Fruit fly (Drosophila melanogaster): ENCODE data around the gene ppk19.

Gene ppk19

dm6 chr3R:29692009-29692641 is 19.9 kb downstream of the ppk19 start, which contains the start of gene dmrt99B:
dmrt99B (plus strand) TSS chr3R:29692591.
- TF ChIP-seq Asciz (GFP tag; optimal IDR thresholded peaks at IDR 0.05), result no peak
- TF ChIP-seq Vsx1 (GFP tag; optimal IDR thresholded peaks at IDR 0.05), result no peak
- no peak for TF ChIP-seq crp (GFP tag; optimal IDR thresholded peaks at IDR 0.05)
- no peak for TF ChIP-seq Hmx (GFP tag; optimal IDR thresholded peaks at IDR 0.05)
- TF ChIP-seq Hr78 (GFP tag; optimal IDR thresholded peaks at IDR 0.05), result no peak
- peak; percentile 91 for TF ChIP-seq Adf1 (GFP tag; IDR thresholded peaks at IDR 0.05)
- peak; percentile 38; the same call in 1 of the 4 replicates for TF ChIP-seq Dll (GFP tag; IDR thresholded peaks at IDR 0.05; ENCODE audit: partially characterized antibody)
- TF ChIP-seq Deaf1 (tag; optimal IDR thresholded peaks at IDR 0.05), result peak; percentile 10
- no peak for TF ChIP-seq Usf (GFP tag; optimal IDR thresholded peaks at IDR 0.05)
- TF ChIP-seq CG15479 (GFP tag; optimal IDR thresholded peaks at IDR 0.05), result peak; percentile 10
- TF ChIP-seq seq (GFP tag; IDR thresholded peaks at IDR 0.05), result peak; percentile 84; the same call in 1 of the 2 replicates
- TF ChIP-seq gsb-n (tag; optimal IDR thresholded peaks at IDR 0.05), result no peak
- peak; percentile 74 for TF ChIP-seq CG7372 (GFP tag; IDR thresholded peaks at IDR 0.05)
- TF ChIP-seq CG16863 (GFP tag; optimal IDR thresholded peaks at IDR 0.05), result no peak
- no peak for TF ChIP-seq pho (GFP tag; optimal IDR thresholded peaks at IDR 0.05)
- 0 out of 4 replicates have a peak, but pooled peaks have one; percentile 17 for TF ChIP-seq chinmo (GFP tag; IDR thresholded peaks at IDR 0.05; ENCODE audit: partially characterized antibody)
- no peak for TF ChIP-seq CG12659 (GFP tag; optimal IDR thresholded peaks at IDR 0.05)
- TF ChIP-seq gsb (GFP tag; IDR thresholded peaks at IDR 0.05), result no peak
- TF ChIP-seq CG10654 (GFP tag; optimal IDR thresholded peaks at IDR 0.05), result no peak
- no peak for TF ChIP-seq hkb (optimal IDR thresholded peaks at IDR 0.05)
- TF ChIP-seq hkb (GFP tag; IDR thresholded peaks at IDR 0.05), result no peak
- TF ChIP-seq CG7963 (GFP tag; IDR thresholded peaks at IDR 0.05; ENCODE audit: partially characterized antibody), result no peak
- TF ChIP-seq CG34224 (GFP tag; IDR thresholded peaks at IDR 0.05; ENCODE audit: partially characterized antibody), result 0 out of 3 replicates have a peak, but pooled peaks have one; percentile 22
- TF ChIP-seq CG1233 (GFP tag; optimal IDR thresholded peaks at IDR 0.05), result no peak
- peak; percentile 96 for TF ChIP-seq Nf-YC (tag; optimal IDR thresholded peaks at IDR 0.05)
- TF ChIP-seq cg (GFP tag; optimal IDR thresholded peaks at IDR 0.05), result peak; percentile 81
- peak; percentile 96 for TF ChIP-seq Nf-YB (GFP tag; optimal IDR thresholded peaks at IDR 0.05)
- peak; percentile 6 for TF ChIP-seq grau (tag; optimal IDR thresholded peaks at IDR 0.05)
- no peak for TF ChIP-seq CG33213 (GFP tag; optimal IDR thresholded peaks at IDR 0.05)
- no peak for TF ChIP-seq Awh (GFP tag; IDR thresholded peaks at IDR 0.05)
- TF ChIP-seq CG6791 (GFP tag; IDR thresholded peaks at IDR 0.05; ENCODE audit: partially characterized antibody), result 0 out of 3 replicates have a peak, but pooled peaks have one; percentile 6
- TF ChIP-seq GATAe (GFP tag; conservative IDR thresholded peaks at IDR 0.05), result no peak
- TF ChIP-seq CG6765 (GFP tag; optimal IDR thresholded peaks at IDR 0.05), result no peak
- peak in 1 of 2 experiments; percentile 24 for TF ChIP-seq Trl (optimal IDR thresholded peaks at IDR 0.05)
- TF ChIP-seq Trl (GFP tag; optimal IDR thresholded peaks at IDR 0.05), result no peak
- TF ChIP-seq Mrtf (GFP tag; IDR thresholded peaks at IDR 0.05), result no peak
- TF ChIP-seq Camta (GFP tag; optimal IDR thresholded peaks at IDR 0.05), result no peak
- peak; percentile 57 for TF ChIP-seq dmrt99B (tag; optimal IDR thresholded peaks at IDR 0.05)
- peak; percentile 5 for TF ChIP-seq Med (GFP tag)
- no peak for TF ChIP-seq Hmr (GFP tag; optimal IDR thresholded peaks at IDR 0.05)
- TF ChIP-seq CG32767 (GFP tag; IDR thresholded peaks at IDR 0.05), result 0 out of 2 replicates have a peak, but pooled peaks have one; percentile 15
- no peak for TF ChIP-seq CG15601 (tag; optimal IDR thresholded peaks at IDR 0.05)
- TF ChIP-seq CG12236 (GFP tag; optimal IDR thresholded peaks at IDR 0.05), result no peak
- TF ChIP-seq yki (optimal IDR thresholded peaks at IDR 0.05), result no peak
- TF ChIP-seq CG17802 (tag; optimal IDR thresholded peaks at IDR 0.05), result no peak

Data from whole organism, embryonic.